Fruit fly (Drosophila melanogaster) whole organism, embryonic: ENCODE results near the gene sip3.

Experiments
- Abd-B ChIP-seq: fragments of 200-800 bp; sonication (Bioruptor generic); optimal IDR thresholded peaks from 2 replicates; lab custom pipeline; 2018; ENCODE audit warnings: missing biosample characterization, mild to moderate bottlenecking, missing genetic modification characterization, moderate library complexity
- Bgb ChIP-seq: fragments of 200-800 bp; sonication (Bioruptor generic); IDR thresholded peaks from 2 replicates; pipeline ENCODE4 v1.3.6; 2022; ENCODE audit warnings: missing biosample characterization, missing genetic modification characterization; ENCODE audit not compliant: partially characterized antibody
- Blimp-1 ChIP-seq: fragments of 200-800 bp; sonication (Bioruptor generic); optimal IDR thresholded peaks from 3 replicates; lab custom pipeline; 2018; ENCODE audit warnings: missing biosample characterization, missing genetic modification characterization, mild to moderate bottlenecking, moderate library complexity, missing genetic modification reagents
- CG11695 ChIP-seq: fragments of 200-800 bp; sonication (Bioruptor generic); IDR thresholded peaks from 3 replicates; pipeline ENCODE4 v1.3.6; 2022; ENCODE audit warnings: missing biosample characterization, missing genetic modification characterization
- CG12299 ChIP-seq: fragments of 200-800 bp; sonication (Bioruptor generic); optimal IDR thresholded peaks from 2 replicates; lab custom pipeline; 2018; ENCODE audit warnings: missing biosample characterization, mild to moderate bottlenecking, missing genetic modification characterization
- CG12942 ChIP-seq: fragments of 200-800 bp; sonication (Bioruptor generic); optimal IDR thresholded peaks from 3 replicates; lab custom pipeline; 2016; ENCODE audit warnings: missing biosample characterization, missing genetic modification characterization
- CG15601 ChIP-seq: fragments of 200-800 bp; sonication (Bioruptor generic); optimal IDR thresholded peaks from 3 replicates; lab custom pipeline; 2019; ENCODE audit warnings: missing biosample characterization, mild to moderate bottlenecking, missing genetic modification characterization, moderate library complexity
- CG16813 ChIP-seq: fragments of 200-800 bp; sonication (Bioruptor generic); IDR thresholded peaks from 3 replicates; pipeline ENCODE4 v1.3.6; 2022; ENCODE audit warnings: missing biosample characterization, missing genetic modification characterization; ENCODE audit not compliant: partially characterized antibody
- CG17186 ChIP-seq: fragments of 200-800 bp; sonication (Bioruptor generic); optimal IDR thresholded peaks from 3 replicates; lab custom pipeline; 2017; ENCODE audit warnings: missing biosample characterization, missing genetic modification reagents, missing genetic modification characterization
- CG17361 ChIP-seq: fragments of 200-800 bp; sonication (Bioruptor generic); IDR thresholded peaks from 3 replicates; pipeline ENCODE4 v1.3.6; 2022; ENCODE audit warnings: missing biosample characterization, missing genetic modification characterization
- CG17612 ChIP-seq: fragments of 200-800 bp; sonication (Bioruptor generic); IDR thresholded peaks from 2 replicates; pipeline ENCODE4 v1.3.6; 2022; ENCODE audit warnings: missing biosample characterization, missing genetic modification characterization
- CG17802 ChIP-seq: fragments of 200-800 bp; sonication (Bioruptor generic); optimal IDR thresholded peaks from 2 replicates; lab custom pipeline; 2018; ENCODE audit warnings: missing biosample characterization, mild to moderate bottlenecking, missing genetic modification characterization, moderate library complexity
- CG17829 ChIP-seq: fragments of 200-800 bp; optimal IDR thresholded peaks from 2 replicates; lab custom pipeline; 2019; ENCODE audit warnings: missing biosample characterization, mild to moderate bottlenecking, missing genetic modification characterization, moderate library complexity
- CG18262 ChIP-seq: fragments of 200-800 bp; optimal IDR thresholded peaks from 3 replicates; lab custom pipeline; 2019; ENCODE audit warnings: missing biosample characterization, mild to moderate bottlenecking, missing genetic modification characterization, moderate library complexity
- CG2116 ChIP-seq: fragments of 200-800 bp; sonication (Bioruptor generic); optimal IDR thresholded peaks from 3 replicates; lab custom pipeline; 2018; ENCODE audit warnings: missing biosample characterization, mild to moderate bottlenecking, missing genetic modification characterization
- CG2120 ChIP-seq: fragments of 200-800 bp; sonication (Bioruptor generic); optimal IDR thresholded peaks from 3 replicates; lab custom pipeline; 2016; ENCODE audit warnings: missing biosample characterization, missing genetic modification characterization
- CG2712 ChIP-seq: fragments of 200-800 bp; optimal IDR thresholded peaks from 3 replicates; lab custom pipeline; 2019; ENCODE audit warnings: missing biosample characterization, mild to moderate bottlenecking, missing genetic modification characterization, moderate library complexity
- CG30020 ChIP-seq: fragments of 200-800 bp; optimal IDR thresholded peaks from 2 replicates; lab custom pipeline; 2019; ENCODE audit warnings: missing biosample characterization, mild to moderate bottlenecking, missing genetic modification characterization, moderate library complexity
- CG42726 ChIP-seq: fragments of 200-800 bp; sonication (Bioruptor generic); IDR thresholded peaks from 2 replicates; pipeline ENCODE4 v1.3.6; 2022; ENCODE audit warnings: missing biosample characterization, missing genetic modification characterization; ENCODE audit not compliant: partially characterized antibody
- CG4617 ChIP-seq: fragments of 200-800 bp; sonication (Bioruptor generic); optimal IDR thresholded peaks from 3 replicates; lab custom pipeline; 2016; ENCODE audit warnings: missing biosample characterization, missing genetic modification characterization, borderline replicate concordance
- CG8290 ChIP-seq, 3 experiments: fragments of 200-800 bp; sonication (Bioruptor generic); optimal IDR thresholded peaks; 2 replicates each; lab custom pipeline; 2016 to 2019; ENCODE audit warnings: missing biosample characterization in 3 of 3, missing genetic modification characterization in 3 of 3, mild to moderate bottlenecking in 2 of 3, moderate library complexity in 1 of 3
- CoRest ChIP-seq: fragments of 200-800 bp; sonication (Bioruptor generic); optimal IDR thresholded peaks from 3 replicates; lab custom pipeline; 2018; ENCODE audit warnings: missing biosample characterization, mild to moderate bottlenecking, missing genetic modification characterization, moderate library complexity
- Dref ChIP-seq: fragments of 200-800 bp; sonication (Bioruptor generic); IDR thresholded peaks from 2 replicates; pipeline ENCODE4 v1.3.6; 2022; ENCODE audit warnings: missing biosample characterization, missing genetic modification characterization
- GATAe ChIP-seq: fragments of 200-800 bp; sonication (Bioruptor generic); conservative IDR thresholded peaks from 2 replicates; pipeline ENCODE4 v1.3.6; 2022; ENCODE audit warnings: missing biosample characterization, missing genetic modification characterization
- Hr3 ChIP-seq: fragments of 200-800 bp; sonication (Bioruptor generic); optimal IDR thresholded peaks from 3 replicates; lab custom pipeline; 2016; ENCODE audit warnings: missing biosample characterization, missing genetic modification characterization
- Rfx ChIP-seq: fragments of 200-800 bp; sonication (Bioruptor generic); IDR thresholded peaks from 2 replicates; pipeline ENCODE4 v1.3.6; 2022; ENCODE audit warnings: missing biosample characterization, missing genetic modification characterization
- Scr ChIP-seq: fragments of 200-800 bp; sonication (Bioruptor generic); IDR thresholded peaks from 2 replicates; pipeline ENCODE4 v1.3.6; 2022; ENCODE audit warnings: missing biosample characterization, missing genetic modification characterization; ENCODE audit not compliant: partially characterized antibody
- Side ChIP-seq: fragments of 200-800 bp; sonication (Bioruptor generic); optimal IDR thresholded peaks from 2 replicates; lab custom pipeline; 2016; ENCODE audit warnings: missing biosample characterization, missing genetic modification characterization
- Six4 ChIP-seq: fragments of 200-800 bp; sonication (Bioruptor generic); optimal IDR thresholded peaks from 2 replicates; lab custom pipeline; 2016; ENCODE audit warnings: missing biosample characterization, missing genetic modification characterization
- amos ChIP-seq: fragments of 200-800 bp; sonication (Bioruptor generic); IDR thresholded peaks from 2 replicates; pipeline ENCODE4 v1.3.6; 2022; ENCODE audit warnings: missing biosample characterization, missing genetic modification characterization; ENCODE audit not compliant: partially characterized antibody
- chn ChIP-seq: fragments of 200-800 bp; sonication (Bioruptor generic); optimal IDR thresholded peaks from 2 replicates; lab custom pipeline; 2016; ENCODE audit warnings: missing biosample characterization, missing genetic modification characterization
- croc ChIP-seq: fragments of 200-800 bp; sonication (Bioruptor generic); conservative IDR thresholded peaks from 3 replicates; pipeline ENCODE4 v1.3.6; 2022; ENCODE audit warnings: missing biosample characterization, missing genetic modification characterization
- esg ChIP-seq: fragments of 200-800 bp; sonication (Bioruptor generic); conservative IDR thresholded peaks from 2 replicates; pipeline ENCODE4 v1.3.6; 2022; ENCODE audit warnings: missing biosample characterization, missing genetic modification characterization
- ftz-f1 ChIP-seq: fragments of 200-800 bp; sonication (Bioruptor generic); optimal IDR thresholded peaks from 2 replicates; lab custom pipeline; 2016; ENCODE audit warnings: missing biosample characterization, missing genetic modification characterization
- grau ChIP-seq: fragments of 200-800 bp; optimal IDR thresholded peaks from 3 replicates; lab custom pipeline; 2019; ENCODE audit warnings: missing biosample characterization, mild to moderate bottlenecking, missing genetic modification characterization, moderate library complexity
- gsb-n ChIP-seq: fragments of 200-800 bp; sonication (Bioruptor generic); optimal IDR thresholded peaks from 3 replicates; lab custom pipeline; 2018; ENCODE audit warnings: missing biosample characterization, mild to moderate bottlenecking, missing genetic modification characterization
- hb ChIP-seq: fragments of 200-800 bp; sonication (Bioruptor generic); IDR thresholded peaks from 3 replicates; pipeline ENCODE4 v1.3.6; 2022; ENCODE audit warnings: missing biosample characterization, missing genetic modification characterization; ENCODE audit not compliant: partially characterized antibody
- hbn ChIP-seq: fragments of 200-800 bp; sonication (Bioruptor generic); IDR thresholded peaks from 2 replicates; pipeline ENCODE4 v1.3.6; 2022; ENCODE audit warnings: missing biosample characterization, missing genetic modification characterization; ENCODE audit not compliant: partially characterized antibody
- mam ChIP-seq: fragments of 200-800 bp; sonication (Bioruptor generic); optimal IDR thresholded peaks from 3 replicates; lab custom pipeline; 2016; ENCODE audit warnings: missing biosample characterization, missing genetic modification characterization
- pho ChIP-seq: fragments of 200-800 bp; sonication (Bioruptor generic); optimal IDR thresholded peaks from 2 replicates; lab custom pipeline; 2016; ENCODE audit warnings: missing biosample characterization, missing genetic modification characterization
- phol ChIP-seq: fragments of 200-800 bp; sonication (Bioruptor generic); optimal IDR thresholded peaks from 3 replicates; lab custom pipeline; 2018; ENCODE audit warnings: missing biosample characterization, mild to moderate bottlenecking, missing genetic modification characterization, moderate library complexity
- pros ChIP-seq: fragments of 200-800 bp; sonication (Bioruptor generic); optimal IDR thresholded peaks from 3 replicates; lab custom pipeline; 2019; ENCODE audit warnings: missing biosample characterization, mild to moderate bottlenecking, missing genetic modification characterization, moderate library complexity
- pzg ChIP-seq: fragments of 200-800 bp; sonication (Bioruptor generic); optimal IDR thresholded peaks from 3 replicates; lab custom pipeline; 2018; ENCODE audit warnings: missing biosample characterization, mild to moderate bottlenecking, missing genetic modification characterization, moderate library complexity
- repo ChIP-seq: fragments of 200-800 bp; sonication (Bioruptor generic); optimal IDR thresholded peaks from 2 replicates; lab custom pipeline; 2016; ENCODE audit warnings: missing biosample characterization, missing genetic modification characterization
- trem ChIP-seq: fragments of 200-800 bp; optimal IDR thresholded peaks from 3 replicates; lab custom pipeline; 2019; ENCODE audit warnings: missing biosample characterization, mild to moderate bottlenecking, missing genetic modification characterization, moderate library complexity
- unpg ChIP-seq: fragments of 200-800 bp; sonication (Bioruptor generic); optimal IDR thresholded peaks from 3 replicates; lab custom pipeline; 2018; ENCODE audit warnings: missing biosample characterization, mild to moderate bottlenecking, missing genetic modification characterization, moderate library complexity
- vnd ChIP-seq: fragments of 200-800 bp; sonication (Bioruptor generic); IDR thresholded peaks from 3 replicates; pipeline ENCODE4 v1.3.6; 2022; ENCODE audit warnings: missing biosample characterization, missing genetic modification characterization; ENCODE audit not compliant: partially characterized antibody

sip3 gene

dm6 chr3R:31771790-31772576 is at the start of gene sip3, which contains the start of gene betaGlu (continued):
- TF ChIP-seq pho (GFP tag; lab: Kevin White, UChicago) (peak; percentile 14), repo (no peak), unpg (GFP tag; lab: Kevin White, UChicago) (no peak), hbn (GFP tag; lab: Robert Waterston, UW) (peak; percentile 86), CG8290 (GFP tag; optimal IDR thresholded peaks at IDR 0.05; lab: Kevin White, UChicago) (peak; percentile 41), CG8290 (tag; optimal IDR thresholded peaks at IDR 0.05; lab: Kevin White, UChicago) (no peak), CG30020 (tag; lab: Kevin White, UChicago) (peak; percentile 47), CG17612 (GFP tag; lab: Robert Waterston, UW) (no peak), amos (peak; percentile 94), CG4617 (GFP tag; lab: Kevin White, UChicago) (peak; percentile 28), Dref (GFP tag; lab: Robert Waterston, UW) (peak; percentile 91), CG16813 (GFP tag; lab: Robert Waterston, UW) (peak; percentile 91), CG17186 (GFP tag; lab: Kevin White, UChicago) (peak; percentile 55), CG2116 (peak; percentile 89), Scr (GFP tag; lab: Robert Waterston, UW) (peak; percentile 93), grau (peak; percentile 25), CG17802 (tag; lab: Kevin White, UChicago) (no peak), chn (GFP tag; lab: Kevin White, UChicago) (peak; percentile 13), CG18262 (tag; lab: Kevin White, UChicago) (no peak), vnd (GFP tag; lab: Robert Waterston, UW) (peak; percentile 89), hb (GFP tag; lab: Robert Waterston, UW) (peak; percentile 90), Abd-B (GFP tag; lab: Kevin White, UChicago) (peak; percentile 44), Six4 (GFP tag; lab: Kevin White, UChicago) (peak; percentile 6), pzg (GFP tag; lab: Kevin White, UChicago) (peak; percentile 72), Rfx (peak; percentile 27; the same call in 1 of the 2 replicates), mam (peak; percentile 15), CG12299 (tag; lab: Kevin White, UChicago) (peak; percentile 23), CG17829 (tag; lab: Kevin White, UChicago) (peak; percentile 36), CG42726 (peak; percentile 89), GATAe (GFP tag; lab: Robert Waterston, UW) (no peak), esg (GFP tag; lab: Robert Waterston, UW) (no peak), CG15601 (peak; percentile 42), CG12942 (GFP tag; lab: Kevin White, UChicago) (no peak), trem (peak; percentile 74), Hr3 (GFP tag; lab: Kevin White, UChicago) (peak; percentile 42), ftz-f1 (peak; percentile 8)

dm6 chr3R:31723206-31723933 is 48.6 kb upstream of the sip3 start:
- TF ChIP-seq gsb-n (peak; percentile 25), CG17361 (GFP tag; lab: Robert Waterston, UW) (peak; percentile 52; the same call in 1 of the 3 replicates), pros (GFP tag; lab: Kevin White, UChicago) (peak; percentile 46), Side (GFP tag; lab: Kevin White, UChicago) (peak; percentile 9), CG11695 (GFP tag; lab: Robert Waterston, UW) (peak; percentile 42; the same call in 2 of the 3 replicates), CoRest (tag; lab: Kevin White, UChicago) (peak; percentile 11), CG2120 (GFP tag; lab: Kevin White, UChicago) (peak; percentile 22), CG2712 (tag; lab: Kevin White, UChicago) (peak; percentile 49), croc (GFP tag; lab: Robert Waterston, UW) (peak; percentile 13; the same call in 1 of the 3 replicates), mam (no peak), Bgb (GFP tag; lab: Robert Waterston, UW) (0 out of 2 replicates have a peak, but pooled peaks have one; percentile 38), Blimp-1 (GFP tag; lab: Kevin White, UChicago) (peak; percentile 34), phol (peak; percentile 50)
